Fruit fly (Drosophila melanogaster) whole organism: ENCODE data around the gene CG32295.

ENCODE experiments used
- Dll ChIP-seq: fragments of >200 bp; optimal IDR thresholded peaks from 2 replicates; lab custom pipeline; 2017
- usp ChIP-seq: fragments of >200 bp; optimal IDR thresholded peaks from 2 replicates; lab custom pipeline; 2017; ENCODE audit warnings: missing biosample characterization, missing genetic modification characterization, mixed read lengths

- TF ChIP-seq Dll (lab: Kevin White, UChicago) (no peak), usp (GFP tag; lab: Kevin White, UChicago) (no peak)
These were observed 6.4 kb upstream of the CG32295 start for dm6 chr3L:2533000-2533731.
